Worm (Caenorhabditis elegans): Measurements from ENCODE around the gene ttr-42.

DNA sequence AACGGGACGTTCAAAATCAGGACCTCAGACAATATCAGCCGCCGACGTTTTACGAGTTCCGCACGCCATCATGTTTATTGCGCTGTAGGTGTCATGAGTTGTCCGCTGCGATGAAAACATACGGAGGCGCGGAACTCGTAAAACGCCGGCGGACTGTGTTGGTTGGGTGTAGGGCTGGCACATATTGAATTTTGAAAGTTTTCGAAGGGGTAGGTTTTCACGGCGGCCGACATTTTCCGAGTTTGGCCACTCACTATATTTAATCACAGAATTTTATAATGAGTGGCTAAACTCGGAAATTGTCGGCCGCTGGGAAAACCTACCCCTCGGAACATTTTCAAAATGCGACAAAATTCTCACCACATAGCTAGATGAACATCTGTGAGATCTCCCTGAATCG is 48.6 kb downstream of the ttr-42 start:
- TF ChIP-seq nhr-12 (tag; optimal IDR thresholded peaks at IDR 0.05) (no peak), aly-2 (tag; optimal IDR thresholded peaks at IDR 0.05) (no peak), mdl-1 (tag; optimal IDR thresholded peaks at IDR 0.05) (no peak), elt-3 (tag; optimal IDR thresholded peaks at IDR 0.05) (no peak), F13H6.1 (tag; optimal IDR thresholded peaks at IDR 0.05) (no peak), lin-39 (tag; optimal IDR thresholded peaks at IDR 0.05) (no peak)

Data from whole organism, L2 larva.